Worm (Caenorhabditis elegans): ENCODE results near the gene rnp-4.

Gene rnp-4

DNA sequence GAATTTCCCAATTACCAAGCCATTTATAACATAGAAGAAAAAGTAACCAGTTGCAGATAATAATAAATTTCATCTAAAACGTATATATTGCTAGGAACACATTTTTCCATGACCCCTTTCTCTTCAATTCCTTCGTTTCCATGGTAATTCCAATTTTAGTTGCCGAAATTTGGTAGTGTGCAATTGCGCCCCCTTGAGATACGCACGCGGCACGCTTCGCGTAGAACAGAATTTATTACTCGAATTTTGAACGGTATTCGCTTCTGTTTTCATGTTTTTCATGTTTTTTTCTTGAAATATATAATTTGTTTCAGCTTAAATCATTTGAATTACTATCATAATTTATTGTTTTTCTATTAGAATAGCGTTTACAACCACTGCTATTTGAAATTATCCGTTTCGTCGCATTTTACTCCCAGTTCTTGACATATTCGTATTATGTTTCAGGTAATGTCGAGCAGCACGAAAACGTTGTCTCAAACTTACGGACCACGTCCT is 1.7 kb upstream of the rnp-4 start, which contains the start of the genes R07E5.17 and snfc-5:
TSS of gene R07E5.17 (minus strand) at position 98 of the 498 bp plus-strand sequence.
TSS of gene snfc-5 (plus strand) at position 448 of the 498 bp plus-strand sequence.
- TF ChIP-seq ztf-4 (tag; optimal IDR thresholded peaks at IDR 0.05) (no peak), ceh-28 (tag; optimal IDR thresholded peaks at IDR 0.05) (no peak), nhr-237 (tag; optimal IDR thresholded peaks at IDR 0.05) (no peak), jun-1 (tag; optimal IDR thresholded peaks at IDR 0.05) (no peak), fkh-10 (GFP tag; optimal IDR thresholded peaks at IDR 0.05) (no peak), elt-2 (tag; optimal IDR thresholded peaks at IDR 0.05) (peak; percentile 12), sea-2 (GFP tag; optimal IDR thresholded peaks at IDR 0.05) (no peak), nhr-77 (tag; optimal IDR thresholded peaks at IDR 0.05) (no peak), pqm-1 (tag; optimal IDR thresholded peaks at IDR 0.05) (no peak), lin-39 (tag; optimal IDR thresholded peaks at IDR 0.05) (peak; percentile 23), nhr-25 (tag; optimal IDR thresholded peaks at IDR 0.05) (peak; percentile 9), nhr-67 (tag; optimal IDR thresholded peaks at IDR 0.05) (no peak), daf-12 (tag; optimal IDR thresholded peaks at IDR 0.05) (no peak), nhr-23 (tag; optimal IDR thresholded peaks at IDR 0.05) (peak; percentile 31), ama-1 (optimal IDR thresholded peaks at IDR 0.05) (no peak), mdl-1 (tag; optimal IDR thresholded peaks at IDR 0.05) (no peak), unc-39 (tag; optimal IDR thresholded peaks at IDR 0.05) (no peak), nhr-12 (tag; optimal IDR thresholded peaks at IDR 0.05) (no peak), nhr-11 (tag; optimal IDR thresholded peaks at IDR 0.05) (no peak), aly-2 (tag; optimal IDR thresholded peaks at IDR 0.05) (no peak), ceh-9 (tag; optimal IDR thresholded peaks at IDR 0.05) (no peak), lin-15B (tag; optimal IDR thresholded peaks at IDR 0.05) (peak; percentile 77), egl-27 (tag; optimal IDR thresholded peaks at IDR 0.05) (no peak), pha-4 (tag; optimal IDR thresholded peaks at IDR 0.05) (no peak), fos-1 (tag; optimal IDR thresholded peaks at IDR 0.05) (no peak), snpc-4 (tag; optimal IDR thresholded peaks at IDR 0.05) (peak; percentile 2), nfya-1 (tag; optimal IDR thresholded peaks at IDR 0.05; ENCODE audit: insufficient read depth) (peak; percentile 60), lsy-12 (tag; optimal IDR thresholded peaks at IDR 0.05) (no peak)

DNA sequence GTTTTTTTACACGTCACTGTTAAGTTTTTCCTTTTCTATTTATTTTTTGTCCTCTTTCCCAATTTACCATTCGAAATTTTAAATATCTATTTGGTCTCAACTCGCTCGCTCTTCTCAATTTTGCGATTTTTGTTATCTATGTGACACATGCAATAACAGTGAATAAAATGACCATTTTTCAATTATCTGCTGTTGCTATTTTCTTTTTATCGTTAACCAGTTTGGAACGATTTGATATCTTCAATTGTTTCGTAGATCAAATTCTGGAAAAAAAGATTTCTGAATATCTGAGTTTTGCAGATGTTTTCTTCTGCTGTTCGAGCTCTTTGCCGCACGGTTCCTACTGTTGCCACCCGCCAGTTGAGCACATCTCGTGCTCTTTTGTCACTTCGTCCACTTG is 1.1 kb downstream of the rnp-4 start, which contains the start of gene prdx-3:
TSS of gene prdx-3 (plus strand) at position 301 of the 400 bp plus-strand sequence.
- TF ChIP-seq jun-1 (tag; optimal IDR thresholded peaks at IDR 0.05) (no peak), unc-62 (GFP tag; optimal IDR thresholded peaks at IDR 0.05) (no peak), nhr-23 (tag; optimal IDR thresholded peaks at IDR 0.05) (no peak), daf-12 (tag; optimal IDR thresholded peaks at IDR 0.05) (no peak), lin-15B (tag; optimal IDR thresholded peaks at IDR 0.05) (no peak), hmg-11 (tag; optimal IDR thresholded peaks at IDR 0.05) (no peak), ztf-11 (tag; optimal IDR thresholded peaks at IDR 0.05) (no peak), snpc-4 (tag; optimal IDR thresholded peaks at IDR 0.05) (no peak), elt-3 (tag; optimal IDR thresholded peaks at IDR 0.05) (no peak), pha-4 (tag; optimal IDR thresholded peaks at IDR 0.05) (no peak), eor-1 (tag; optimal IDR thresholded peaks at IDR 0.05) (no peak)

DNA sequence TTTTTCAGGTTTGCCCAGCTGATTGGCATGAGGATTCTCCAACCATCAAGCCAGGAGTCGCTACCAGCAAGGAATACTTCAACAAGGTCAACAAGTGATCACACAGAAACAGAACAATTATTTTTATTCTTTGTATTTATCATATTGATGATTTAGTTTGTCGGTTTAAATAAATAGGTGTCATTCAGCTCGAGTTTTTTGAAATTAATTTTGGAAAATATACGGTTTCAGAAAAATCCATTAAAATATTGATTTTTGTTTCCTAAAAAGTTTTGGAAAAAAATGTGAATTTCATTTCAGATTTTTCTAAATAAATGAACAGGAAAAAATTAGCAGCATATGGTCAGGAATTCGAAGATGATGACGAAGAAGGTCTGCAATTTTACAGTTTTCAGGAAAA is 2.2 kb downstream of the rnp-4 start, which contains the start of gene gpch-1:
TSS of gene gpch-1 (plus strand) at position 301 of the 400 bp plus-strand sequence.
- no peak for TF ChIP-seq fos-1 (tag; optimal IDR thresholded peaks at IDR 0.05)
- no peak for TF ChIP-seq R02D3.7 (tag; optimal IDR thresholded peaks at IDR 0.05)
- TF ChIP-seq zag-1 (tag; optimal IDR thresholded peaks at IDR 0.05) = no peak
- no peak for TF ChIP-seq ztf-11 (tag; optimal IDR thresholded peaks at IDR 0.05)
- TF ChIP-seq ztf-4 (tag; optimal IDR thresholded peaks at IDR 0.05) = no peak
- no peak for TF ChIP-seq ama-1 (optimal IDR thresholded peaks at IDR 0.05)
- no peak for TF ChIP-seq nhr-11 (tag; optimal IDR thresholded peaks at IDR 0.05)
- TF ChIP-seq lin-39 (tag; optimal IDR thresholded peaks at IDR 0.05) = no peak
- TF ChIP-seq nhr-237 (tag; optimal IDR thresholded peaks at IDR 0.05) = no peak
- no peak for TF ChIP-seq mml-1 (tag; optimal IDR thresholded peaks at IDR 0.05)
- TF ChIP-seq elt-3 (tag; optimal IDR thresholded peaks at IDR 0.05) = no peak

Data from whole organism, L3 larva.